Worm (Caenorhabditis elegans) whole organism, L1 larva: ENCODE measurements around the gene F44F4.3.
A peak's percentile ranks its signal among the peaks of the same experiment; 100 is the strongest.

ENCODE experiments used
- blmp-1 ChIP-seq: fragments of 150-350 bp; optimal IDR thresholded peaks from 2 replicates; lab custom pipeline; 2014; ENCODE audit warnings: missing biosample characterization, missing genetic modification characterization
- egl-27 ChIP-seq, 2 experiments: fragments of 150-350 bp in 1 of 2; sonication (generic microtip); optimal IDR thresholded peaks; 3 replicates each; lab custom pipeline; 2017 to 2018; ENCODE audit warnings: missing biosample characterization in 2 of 2, missing genetic modification characterization in 2 of 2, missing genetic modification reagents in 2 of 2
- fos-1 ChIP-seq: fragments of 150-350 bp; optimal IDR thresholded peaks from 2 replicates; lab custom pipeline; 2014; ENCODE audit warnings: missing biosample characterization, missing genetic modification characterization
- lin-35 ChIP-seq, 2 experiments: fragments of 150-350 bp; optimal IDR thresholded peaks; 2 replicates each; lab custom pipeline; 2014; ENCODE audit warnings: missing biosample characterization in 2 of 2, missing genetic modification characterization in 2 of 2, missing genetic modification reagents in 2 of 2
- lin-39 ChIP-seq: fragments of 150-350 bp; optimal IDR thresholded peaks from 2 replicates; lab custom pipeline; 2014; ENCODE audit warnings: missing biosample characterization, missing genetic modification reagents, missing genetic modification characterization
- mdl-1 ChIP-seq, 2 experiments: fragments of 150-350 bp; optimal IDR thresholded peaks; 2 replicates each; lab custom pipeline; 2014 to 2017; ENCODE audit warnings: missing biosample characterization in 2 of 2, missing genetic modification characterization in 2 of 2, inconsistent platforms in 1 of 2
- mep-1 ChIP-seq: fragments of 150-350 bp; optimal IDR thresholded peaks from 2 replicates; lab custom pipeline; 2014; ENCODE audit warnings: missing biosample characterization, missing genetic modification characterization
- nhr-28 ChIP-seq: fragments of 150-350 bp; optimal IDR thresholded peaks from 2 replicates; lab custom pipeline; 2014; ENCODE audit warnings: missing biosample characterization, missing genetic modification characterization
- rnt-1 ChIP-seq: sonication (generic microtip); optimal IDR thresholded peaks from 2 replicates; lab custom pipeline; 2016; ENCODE audit warnings: mild to moderate bottlenecking, missing genetic modification characterization, moderate library complexity, missing compliant biosample characterization
- skn-1 ChIP-seq: fragments of 150-350 bp; optimal IDR thresholded peaks from 2 replicates; lab custom pipeline; 2014; ENCODE audit warnings: missing biosample characterization, missing genetic modification characterization
- sox-4 ChIP-seq: sonication (generic microtip); optimal IDR thresholded peaks from 2 replicates; lab custom pipeline; 2016; ENCODE audit warnings: missing genetic modification characterization, missing compliant biosample characterization
- zag-1 ChIP-seq: fragments of 150-350 bp; optimal IDR thresholded peaks from 2 replicates; lab custom pipeline; 2014; ENCODE audit warnings: missing biosample characterization, missing genetic modification characterization

- TF ChIP-seq blmp-1 (tag; lab: Kevin White, UChicago): no peak
- TF ChIP-seq lin-35 (GFP tag; optimal IDR thresholded peaks at IDR 0.05; lab: Kevin White, UChicago): peak in 1 of 2 experiments; percentile 47
- no peak for TF ChIP-seq sox-4 (tag; lab: Kevin White, UChicago)
- TF ChIP-seq mep-1 (tag; lab: Kevin White, UChicago): no peak
- TF ChIP-seq fos-1 (tag; lab: Kevin White, UChicago): no peak
- no peak for TF ChIP-seq lin-39 (tag; lab: Kevin White, UChicago)
- no peak for TF ChIP-seq egl-27 (tag; optimal IDR thresholded peaks at IDR 0.05; lab: Kevin White, UChicago)
- TF ChIP-seq rnt-1 (tag; lab: Kevin White, UChicago): no peak
- TF ChIP-seq mdl-1 (tag; optimal IDR thresholded peaks at IDR 0.05; lab: Kevin White, UChicago): no peak
- TF ChIP-seq nhr-28 (tag; lab: Kevin White, UChicago): no peak
- no peak for TF ChIP-seq skn-1 (tag; lab: Kevin White, UChicago)
- no peak for TF ChIP-seq zag-1 (tag; lab: Kevin White, UChicago)
Measured at ce11 chrII:10860840-10861239, 24.9 kb downstream of the F44F4.3 start, which contains the start of gene M106.3.
